Worm (Caenorhabditis elegans): ENCODE data around the gene chil-19.

The chil-19 gene

DNA sequence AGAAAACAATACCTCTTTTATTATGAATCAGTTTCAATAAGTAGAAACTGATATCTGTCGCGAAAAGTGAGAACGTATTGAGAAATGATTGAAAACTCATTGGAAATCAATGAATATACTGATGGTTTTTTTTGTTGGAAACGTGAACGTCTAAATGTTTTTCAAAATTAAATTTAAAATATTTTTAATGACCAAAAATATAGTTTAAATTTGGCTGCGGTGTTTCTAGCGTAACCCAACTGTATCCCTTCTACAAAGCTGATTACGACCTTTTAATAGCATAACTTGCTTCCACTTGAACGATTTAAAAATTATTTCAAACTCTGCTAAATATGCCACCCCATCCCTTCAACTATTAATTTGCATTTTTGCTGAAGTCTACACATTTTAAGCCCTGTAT lies 42.7 kb downstream of the chil-19 start, which contains the start of gene M176.9:
Gene M176.9 (minus strand): TSS at position 101 of the 400 bp plus-strand sequence.
- TF ChIP-seq him-1 (tag; optimal IDR thresholded peaks at IDR 0.05) (no peak), dao-5 (tag; optimal IDR thresholded peaks at IDR 0.05) (no peak), W03F9.2 (tag; optimal IDR thresholded peaks at IDR 0.05) (no peak)

DNA sequence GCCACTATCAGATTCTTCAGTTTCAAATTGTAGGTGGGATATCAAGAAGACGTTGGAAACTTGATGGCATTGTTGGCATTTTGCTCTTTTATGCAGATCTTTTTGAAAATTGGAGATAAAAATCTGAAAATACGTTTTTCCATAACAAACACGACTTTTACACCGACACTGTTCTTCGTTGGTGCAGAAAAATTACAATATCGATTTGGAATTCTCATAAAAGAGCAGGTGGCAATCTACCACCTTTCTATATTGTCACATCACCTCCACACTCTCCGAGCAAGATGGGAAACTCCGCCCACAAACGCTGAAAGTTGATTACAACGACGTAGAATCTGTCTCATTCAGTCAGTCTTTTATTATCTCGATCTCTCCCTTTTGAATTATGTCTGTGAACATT lies 46.7 kb downstream of the chil-19 start, which contains the start of gene arrd-2:
Gene arrd-2 (plus strand): TSS at position 301 of the 400 bp plus-strand sequence.
- no peak for TF ChIP-seq dao-5 (tag; optimal IDR thresholded peaks at IDR 0.05)
- no peak for TF ChIP-seq him-1 (tag; optimal IDR thresholded peaks at IDR 0.05)
- TF ChIP-seq W03F9.2 (tag; optimal IDR thresholded peaks at IDR 0.05), result no peak

DNA sequence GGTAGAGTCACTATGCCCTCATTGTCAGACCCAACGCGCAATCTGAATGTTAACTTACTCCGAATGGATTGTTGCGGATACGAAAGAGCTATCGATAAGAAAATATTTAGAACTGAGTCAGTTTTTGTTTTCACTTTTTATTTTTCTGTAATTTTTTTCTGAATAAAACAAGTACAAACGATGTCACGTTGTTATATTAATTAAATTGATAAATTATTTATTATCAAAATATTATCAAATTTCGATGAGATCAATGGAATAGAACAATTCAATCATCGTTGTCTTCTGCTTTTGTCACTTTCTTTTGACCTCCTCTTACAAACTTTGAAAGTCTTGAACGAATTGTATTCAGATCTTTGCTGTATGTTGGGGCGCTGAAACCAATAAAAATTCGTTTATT lies 47.2 kb downstream of the chil-19 start, which contains the start of gene mpz-6:
Gene mpz-6 (minus strand): TSS at position 101 of the 400 bp plus-strand sequence.
- no peak for TF ChIP-seq dao-5 (tag; optimal IDR thresholded peaks at IDR 0.05)
- no peak for TF ChIP-seq him-1 (tag; optimal IDR thresholded peaks at IDR 0.05)
- no peak for TF ChIP-seq W03F9.2 (tag; optimal IDR thresholded peaks at IDR 0.05)

DNA sequence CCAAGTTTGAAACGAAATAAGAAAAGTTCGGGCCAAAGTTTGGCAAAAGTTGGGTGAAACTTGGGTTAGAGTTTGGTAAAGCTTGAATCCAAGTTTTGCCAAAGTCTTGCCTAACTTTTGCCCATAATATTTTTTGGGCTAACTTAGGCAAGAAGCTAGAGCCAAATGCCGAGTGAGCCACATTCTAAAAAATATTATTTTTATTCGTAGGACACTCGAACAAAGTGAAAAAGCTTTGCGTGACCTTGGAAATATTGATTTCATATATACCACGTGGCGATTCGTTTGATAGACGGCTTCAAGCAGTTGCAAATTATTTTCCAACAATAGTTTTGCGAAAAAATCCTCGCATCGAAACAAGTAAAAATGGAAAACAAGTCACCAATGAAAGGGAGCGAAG lies 50.4 kb downstream of the chil-19 start, which contains the start of gene Y51B9A.5:
Gene Y51B9A.5 (plus strand): TSS at position 301 of the 400 bp plus-strand sequence.
- no peak for TF ChIP-seq him-1 (tag; optimal IDR thresholded peaks at IDR 0.05)

DNA sequence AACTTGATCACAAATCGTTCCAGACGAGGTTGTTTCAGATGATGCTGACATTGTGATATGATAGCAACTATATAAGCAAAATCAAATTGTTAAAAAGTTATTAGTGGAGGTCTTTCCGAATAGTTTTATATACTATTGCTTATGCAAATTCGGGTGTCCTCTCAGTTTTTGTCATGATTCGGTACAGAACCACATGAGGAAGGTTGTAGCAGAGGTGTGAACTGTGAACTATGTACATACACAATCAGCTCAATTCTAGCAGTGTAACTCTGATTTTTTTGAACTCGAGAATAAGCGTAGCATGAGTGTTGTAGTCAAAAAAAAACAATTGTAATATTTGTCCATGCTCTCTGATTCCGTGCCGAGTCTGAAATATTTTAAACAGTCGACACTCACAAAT lies 51.1 kb downstream of the chil-19 start, which contains the start of gene Y51B9A.6:
Gene Y51B9A.6 (minus strand): TSS at position 101 of the 400 bp plus-strand sequence.
- TF ChIP-seq dao-5 (tag; optimal IDR thresholded peaks at IDR 0.05) (no peak), W03F9.2 (tag; optimal IDR thresholded peaks at IDR 0.05) (no peak), him-1 (tag; optimal IDR thresholded peaks at IDR 0.05) (no peak)

All from whole organism, L4/young adult.